Worm (Caenorhabditis elegans) whole organism, L3 larva: Measurements from ENCODE around the gene adk-1.
A peak's percentile ranks its signal among the peaks of the same experiment; 100 is the strongest.

Source experiments
- R02D3.7 ChIP-seq: fragments of 150-350 bp; optimal IDR thresholded peaks from 2 replicates; lab custom pipeline; 2014; ENCODE audit warnings: missing biosample characterization, missing genetic modification characterization
- ZK546.5 ChIP-seq: sonication (generic microtip); optimal IDR thresholded peaks from 2 replicates; lab custom pipeline; 2017; ENCODE audit warnings: missing biosample characterization, missing genetic modification characterization
- aly-2 ChIP-seq: fragments of 150-350 bp; optimal IDR thresholded peaks from 2 replicates; lab custom pipeline; 2014; ENCODE audit warnings: missing biosample characterization, missing genetic modification characterization
- ama-1 ChIP-seq: fragments of 150-350 bp; optimal IDR thresholded peaks from 2 replicates; lab custom pipeline; 2018
- ceh-16 ChIP-seq: sonication (generic microtip); optimal IDR thresholded peaks from 2 replicates; lab custom pipeline; 2017; ENCODE audit warnings: missing biosample characterization, missing genetic modification characterization
- ceh-28 ChIP-seq: fragments of 150-350 bp; optimal IDR thresholded peaks from 2 replicates; lab custom pipeline; 2014; ENCODE audit warnings: missing biosample characterization, missing genetic modification reagents, missing genetic modification characterization
- ceh-82 ChIP-seq: fragments of 150-350 bp; optimal IDR thresholded peaks from 2 replicates; lab custom pipeline; 2014; ENCODE audit warnings: missing biosample characterization, missing genetic modification characterization
- daf-12 ChIP-seq: fragments of 150-350 bp; optimal IDR thresholded peaks from 2 replicates; lab custom pipeline; 2014; ENCODE audit warnings: missing biosample characterization, missing genetic modification reagents, missing genetic modification characterization
- elt-1 ChIP-seq: fragments of 150-350 bp; optimal IDR thresholded peaks from 2 replicates; lab custom pipeline; 2014; ENCODE audit warnings: missing biosample characterization, missing genetic modification characterization
- elt-2 ChIP-seq: sonication (generic microtip); optimal IDR thresholded peaks from 2 replicates; lab custom pipeline; 2016; ENCODE audit warnings: missing genetic modification reagents, mild to moderate bottlenecking, missing genetic modification characterization, missing compliant biosample characterization
- elt-3 ChIP-seq, 3 experiments: fragments of 150-350 bp in 1 of 3; sonication (generic microtip) in 2 of 3; optimal IDR thresholded peaks; 2 replicates in 2 of 3; 4 replicates in 1 of 3; lab custom pipeline; 2014 to 2017; ENCODE audit warnings: missing biosample characterization in 3 of 3, missing genetic modification characterization in 3 of 3
- fkh-2 ChIP-seq: fragments of 150-350 bp; optimal IDR thresholded peaks from 2 replicates; lab custom pipeline; 2014; ENCODE audit warnings: missing biosample characterization, missing genetic modification reagents, missing genetic modification characterization
- fos-1 ChIP-seq: fragments of 150-350 bp; optimal IDR thresholded peaks from 2 replicates; lab custom pipeline; 2014; ENCODE audit warnings: missing biosample characterization, missing genetic modification characterization
- hmg-11 ChIP-seq: sonication (generic microtip); optimal IDR thresholded peaks from 2 replicates; lab custom pipeline; 2016; ENCODE audit warnings: missing genetic modification characterization, missing compliant biosample characterization
- lin-39 ChIP-seq: fragments of 150-350 bp; optimal IDR thresholded peaks from 2 replicates; lab custom pipeline; 2018; ENCODE audit warnings: missing biosample characterization, missing genetic modification reagents, missing genetic modification characterization
- mdl-1 ChIP-seq: fragments of 150-350 bp; optimal IDR thresholded peaks from 2 replicates; lab custom pipeline; 2014; ENCODE audit warnings: missing biosample characterization, missing genetic modification characterization
- nfya-1 ChIP-seq: sonication (generic microtip); optimal IDR thresholded peaks from 2 replicates; lab custom pipeline; 2017; ENCODE audit warnings: missing genetic modification characterization, mild to moderate bottlenecking, missing compliant biosample characterization, antibody characterized with exemption, moderate library complexity; ENCODE audit not compliant: insufficient read depth
- nhr-11 ChIP-seq: fragments of 150-350 bp; optimal IDR thresholded peaks from 2 replicates; lab custom pipeline; 2014; ENCODE audit warnings: missing biosample characterization, missing genetic modification characterization
- nhr-23 ChIP-seq: fragments of 150-350 bp; optimal IDR thresholded peaks from 2 replicates; lab custom pipeline; 2014; ENCODE audit warnings: missing biosample characterization, missing genetic modification reagents, missing genetic modification characterization
- nhr-237 ChIP-seq: fragments of 150-350 bp; optimal IDR thresholded peaks from 2 replicates; lab custom pipeline; 2014; ENCODE audit warnings: missing biosample characterization, missing genetic modification characterization
- nhr-25 ChIP-seq: sonication (generic microtip); optimal IDR thresholded peaks from 2 replicates; lab custom pipeline; 2017; ENCODE audit warnings: missing biosample characterization, missing genetic modification characterization
- nhr-43 ChIP-seq: sonication (generic microtip); optimal IDR thresholded peaks from 2 replicates; lab custom pipeline; 2016; ENCODE audit warnings: mild to moderate bottlenecking, missing genetic modification characterization, missing compliant biosample characterization; ENCODE audit not compliant: poor library complexity, severe bottlenecking
- nhr-76 ChIP-seq: fragments of 150-350 bp; sonication (generic microtip); optimal IDR thresholded peaks from 5 replicates; lab custom pipeline; 2014; ENCODE audit warnings: missing biosample characterization, missing genetic modification characterization
- pha-4 ChIP-seq: fragments of 150-350 bp; optimal IDR thresholded peaks from 2 replicates; lab custom pipeline; 2014; ENCODE audit warnings: missing biosample characterization, missing genetic modification reagents, missing genetic modification characterization
- pqm-1 ChIP-seq: fragments of 150-350 bp; optimal IDR thresholded peaks from 2 replicates; lab custom pipeline; 2017; ENCODE audit warnings: missing biosample characterization, missing genetic modification characterization, inconsistent platforms
- skn-1 ChIP-seq: fragments of 150-350 bp; optimal IDR thresholded peaks from 2 replicates; lab custom pipeline; 2014; ENCODE audit warnings: missing biosample characterization, missing genetic modification characterization
- snpc-4 ChIP-seq: fragments of 150-350 bp; optimal IDR thresholded peaks from 2 replicates; lab custom pipeline; 2014; ENCODE audit warnings: missing biosample characterization, missing genetic modification characterization
- tbx-2 ChIP-seq: sonication (generic microtip); optimal IDR thresholded peaks from 2 replicates; lab custom pipeline; 2016; ENCODE audit warnings: mild to moderate bottlenecking, missing genetic modification characterization, missing compliant biosample characterization
- unc-62 ChIP-seq: fragments of 150-350 bp; sonication (generic microtip); optimal IDR thresholded peaks from 4 replicates; lab custom pipeline; 2014; ENCODE audit warnings: missing biosample characterization, missing genetic modification reagents, missing genetic modification characterization
- ztf-11 ChIP-seq: fragments of 150-350 bp; optimal IDR thresholded peaks from 2 replicates; lab custom pipeline; 2014; ENCODE audit warnings: missing biosample characterization, missing genetic modification characterization

The adk-1 gene

DNA sequence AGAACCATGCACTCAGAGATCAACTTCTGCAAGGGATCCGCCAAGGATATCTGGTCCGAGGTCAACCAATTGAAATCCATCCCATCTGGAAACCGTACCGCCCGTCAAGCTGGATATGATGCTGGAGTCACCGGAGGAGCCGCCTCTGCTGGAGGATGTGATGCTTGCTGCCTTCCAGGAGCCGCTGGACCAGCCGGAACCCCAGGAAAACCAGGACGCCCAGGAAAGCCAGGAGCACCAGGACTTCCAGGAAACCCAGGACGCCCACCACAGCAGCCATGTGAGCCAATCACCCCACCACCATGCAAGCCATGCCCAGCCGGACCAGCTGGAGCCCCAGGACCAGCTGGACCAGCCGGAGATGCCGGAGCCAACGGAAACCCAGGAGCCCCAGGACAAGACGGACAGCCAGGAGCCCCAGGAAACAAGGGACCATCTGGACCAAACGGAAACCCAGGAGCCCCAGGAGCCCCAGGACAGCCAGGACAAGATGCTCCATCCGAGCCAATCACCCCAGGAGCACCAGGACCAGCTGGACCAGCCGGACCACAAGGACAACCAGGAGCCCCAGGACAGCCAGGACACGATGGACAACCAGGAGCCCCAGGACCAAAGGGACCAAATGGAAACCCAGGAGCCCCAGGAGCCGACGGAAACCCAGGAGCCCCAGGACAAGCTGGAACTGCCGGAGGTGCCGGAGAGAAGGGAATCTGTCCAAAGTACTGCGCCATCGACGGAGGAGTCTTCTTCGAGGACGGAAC, 15.3 kb upstream of the adk-1 start:
- TF ChIP-seq nhr-43: peak; percentile 51

DNA sequence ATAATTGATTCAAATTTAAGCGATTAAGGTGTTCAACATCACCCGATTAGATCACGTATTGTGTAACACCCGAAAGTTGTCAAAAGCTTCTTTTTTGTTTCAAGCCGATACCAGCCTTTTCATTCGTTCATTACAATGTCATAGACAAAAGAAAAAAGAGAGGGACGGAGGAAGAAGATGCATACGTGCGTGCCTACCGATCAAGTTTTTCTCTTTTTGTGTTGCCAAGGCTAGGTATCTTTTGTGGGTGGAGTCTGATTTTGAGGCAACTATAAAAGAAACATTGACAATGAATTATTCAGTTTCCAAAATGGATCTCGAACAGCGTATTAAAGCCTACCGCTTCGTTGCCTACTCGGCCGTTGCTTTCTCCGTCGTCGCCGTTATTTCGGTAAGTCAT, 14.6 kb upstream of the adk-1 start, which contains the start of gene col-125:
Gene col-125 (plus strand): TSS at position 301 of the 400 bp plus-strand sequence.
- TF ChIP-seq daf-12 (tag; lab: Kevin White, UChicago) (no peak), nhr-25 (tag; lab: Kevin White, UChicago) (peak; percentile 70), nfya-1 (tag; lab: Kevin White, UChicago) (peak; percentile 21)

DNA sequence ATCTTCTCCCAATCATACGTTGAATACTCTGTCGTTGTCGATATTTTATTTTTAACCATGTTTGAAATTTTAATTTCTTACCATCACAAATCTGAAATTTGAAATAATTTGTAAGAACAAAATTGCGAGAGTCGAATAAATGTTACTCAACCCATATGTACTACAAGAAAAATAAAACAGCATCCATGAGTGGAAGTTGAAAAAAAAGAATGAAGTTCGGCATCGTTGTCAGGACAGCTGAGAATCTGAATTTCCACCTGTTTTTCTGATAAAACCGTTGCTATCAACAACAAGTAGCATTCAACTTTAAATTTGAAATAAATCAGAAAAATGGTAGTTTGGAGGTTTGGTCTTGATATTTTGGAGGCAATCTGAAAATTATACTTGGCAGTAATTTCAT, 13.2 kb upstream of the adk-1 start, which contains the start of gene C29F4.3:
Gene C29F4.3 (minus strand): TSS at position 101 of the 400 bp plus-strand sequence.
- TF ChIP-seq elt-3 (tag; optimal IDR thresholded peaks at IDR 0.05; lab: Kevin White, UChicago): no peak
- no peak for TF ChIP-seq R02D3.7 (tag; lab: Kevin White, UChicago)
- no peak for TF ChIP-seq pqm-1 (tag; lab: Kevin White, UChicago)
- TF ChIP-seq nhr-43: no peak
- TF ChIP-seq lin-39 (tag; lab: Kevin White, UChicago): no peak
- no peak for TF ChIP-seq aly-2 (tag; lab: Kevin White, UChicago)
- TF ChIP-seq ama-1 (lab: Kevin White, UChicago): no peak
- no peak for TF ChIP-seq ceh-16
- no peak for TF ChIP-seq hmg-11

DNA sequence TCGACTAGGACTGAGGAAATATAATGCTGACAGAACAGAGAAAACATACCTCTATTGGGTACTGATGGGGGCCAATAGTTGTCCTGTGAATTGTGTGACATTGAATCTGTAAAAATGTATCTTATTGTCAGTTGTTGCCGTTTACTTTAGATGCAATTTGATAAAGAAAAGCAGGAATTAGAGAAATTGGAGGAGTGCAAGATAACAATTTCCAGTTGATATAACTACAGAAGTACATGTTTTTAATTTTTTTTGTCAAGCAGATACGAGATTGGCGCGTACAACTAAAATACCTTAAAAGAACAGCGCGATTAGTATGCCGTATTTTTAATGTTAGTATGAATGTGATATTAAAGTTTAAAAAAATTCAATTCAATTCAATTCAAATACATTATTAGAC, 7.4 kb upstream of the adk-1 start, which contains the start of gene zip-6:
Gene zip-6 (minus strand): TSS at position 101 of the 400 bp plus-strand sequence.
- TF ChIP-seq daf-12 (tag; lab: Kevin White, UChicago): no peak
- no peak for TF ChIP-seq nhr-25 (tag; lab: Kevin White, UChicago)
- no peak for TF ChIP-seq snpc-4 (tag; lab: Kevin White, UChicago)
- TF ChIP-seq, all 47 proteins: peak for 0

DNA sequence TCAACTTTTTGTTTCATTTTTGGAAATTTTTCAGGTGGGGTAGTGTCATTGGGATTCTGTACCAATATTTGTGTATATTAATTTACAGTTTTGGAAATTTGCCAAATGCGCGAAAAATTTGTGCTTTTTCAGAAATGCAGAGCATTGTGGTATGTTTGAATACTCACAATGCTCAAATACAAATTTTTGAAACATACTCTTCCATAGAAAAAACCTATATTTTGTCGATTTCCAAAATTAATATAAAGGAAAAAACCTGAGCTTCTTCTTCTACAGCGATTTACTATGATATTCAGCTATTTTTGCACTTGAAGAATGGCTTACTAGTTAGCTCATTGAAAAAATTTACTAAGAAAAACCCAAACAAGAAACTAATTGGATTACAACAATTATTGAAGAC, 2.3 kb upstream of the adk-1 start:
- TF ChIP-seq ZK546.5 (tag; lab: Kevin White, UChicago) (no peak), ztf-11 (no peak), tbx-2 (tag; lab: Kevin White, UChicago) (no peak), nhr-237 (tag; lab: Kevin White, UChicago) (no peak), ceh-28 (tag; lab: Kevin White, UChicago) (no peak), nfya-1 (tag; lab: Kevin White, UChicago) (no peak), pha-4 (tag; lab: Kevin White, UChicago) (no peak), mdl-1 (tag; lab: Kevin White, UChicago) (no peak), daf-12 (tag; lab: Kevin White, UChicago) (no peak), elt-2 (tag; lab: Kevin White, UChicago) (no peak), R02D3.7 (tag; lab: Kevin White, UChicago) (no peak), skn-1 (tag; lab: Kevin White, UChicago) (no peak), fkh-2 (tag; lab: Kevin White, UChicago) (no peak), ceh-82 (tag; lab: Kevin White, UChicago) (no peak), snpc-4 (tag; lab: Kevin White, UChicago) (no peak), nhr-25 (tag; lab: Kevin White, UChicago) (no peak), fos-1 (tag; lab: Kevin White, UChicago) (no peak)

DNA sequence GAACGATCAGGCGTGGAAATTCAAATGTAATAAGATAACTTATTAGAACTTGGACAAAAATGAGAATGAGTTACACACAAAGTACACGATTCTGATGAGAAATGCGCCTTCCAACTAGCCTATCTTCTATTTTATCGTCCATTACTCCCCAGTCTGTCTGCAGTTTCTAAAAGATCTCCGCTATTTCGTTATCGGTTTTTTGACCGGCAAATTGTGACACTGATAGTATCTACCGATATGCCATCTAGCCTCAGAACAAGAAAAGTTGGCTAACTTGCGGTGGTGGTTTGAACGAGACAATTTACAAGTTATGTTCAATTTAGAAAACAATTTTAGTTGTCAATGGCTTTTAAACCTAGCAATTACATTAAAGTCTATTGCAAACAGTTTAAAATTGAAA, 916 bp upstream of the adk-1 start:
- TF ChIP-seq unc-62 (GFP tag; lab: Kevin White, UChicago) (peak; percentile 25), nhr-76 (tag; lab: Kevin White, UChicago) (no peak), elt-1 (tag; lab: Kevin White, UChicago) (peak; percentile 96), nhr-25 (tag; lab: Kevin White, UChicago) (peak; percentile 54), elt-2 (tag; lab: Kevin White, UChicago) (peak; percentile 86), pqm-1 (tag; lab: Kevin White, UChicago) (peak; percentile 18), nhr-11 (tag; lab: Kevin White, UChicago) (no peak), nhr-23 (tag; lab: Kevin White, UChicago) (peak; percentile 15), lin-39 (tag; lab: Kevin White, UChicago) (no peak), nhr-237 (tag; lab: Kevin White, UChicago) (no peak), ceh-28 (tag; lab: Kevin White, UChicago) (peak; percentile 29)
- TF ChIP-seq, all 47 proteins: peak for 7
